Worm (Caenorhabditis elegans): ENCODE measurements around the gene rbm-25.

- no peak for TF ChIP-seq dmd-4 (tag; optimal IDR thresholded peaks at IDR 0.05)
- no peak for TF ChIP-seq unc-62 (GFP tag; optimal IDR thresholded peaks at IDR 0.05)
- no peak for TF ChIP-seq gmeb-1 (tag; optimal IDR thresholded peaks at IDR 0.05)
- TF ChIP-seq elt-3 (tag; optimal IDR thresholded peaks at IDR 0.05) = no peak
- TF ChIP-seq elt-1 (tag; optimal IDR thresholded peaks at IDR 0.05) = no peak
- no peak for TF ChIP-seq ceh-82 (tag; optimal IDR thresholded peaks at IDR 0.05)
- no peak for TF ChIP-seq aly-2 (tag; optimal IDR thresholded peaks at IDR 0.05)
- no peak for TF ChIP-seq ztf-11 (tag; optimal IDR thresholded peaks at IDR 0.05)
- TF ChIP-seq unc-39 (tag; optimal IDR thresholded peaks at IDR 0.05) = no peak
- TF ChIP-seq mbf-1 (tag; optimal IDR thresholded peaks at IDR 0.05) = no peak
These were observed 29.6 kb upstream of the rbm-25 start, which contains the start of gene F28C1.3 for ce11 chrV:12468363-12468762.
